Worm (Caenorhabditis elegans) whole organism, L3 larva: ENCODE results near the gene W08E12.9.
"Not testable (repeated sequence)": the region's sequence is repeated elsewhere in the genome, so short reads cannot be mapped to it uniquely, and the experiment has no call there.

Experiments used
- elt-2 ChIP-seq: sonication (generic microtip); optimal IDR thresholded peaks from 2 replicates; lab custom pipeline; 2016; ENCODE audit warnings: missing genetic modification reagents, mild to moderate bottlenecking, missing genetic modification characterization, missing compliant biosample characterization
- nhr-76 ChIP-seq: fragments of 150-350 bp; sonication (generic microtip); optimal IDR thresholded peaks from 5 replicates; lab custom pipeline; 2014; ENCODE audit warnings: missing biosample characterization, missing genetic modification characterization

- not testable (repeated sequence) for TF ChIP-seq nhr-76; elt-2 (tag; lab: Kevin White, UChicago)
Observed at ce11 chrIV:3303690-3304089, 3.7 kb downstream of the W08E12.9 start, which contains the start of gene idpp-12.
